Worm (Caenorhabditis elegans) whole organism, L1 larva: ENCODE data around the gene gst-7.

ENCODE experiments used
- ceh-82 ChIP-seq, 3 experiments: fragments of 150-350 bp in 1 of 3; sonication (generic microtip) in 2 of 3; optimal IDR thresholded peaks; 2 replicates each; lab custom pipeline; 2014 to 2017; ENCODE audit warnings: missing biosample characterization in 3 of 3, missing genetic modification characterization in 3 of 3
- ces-1 ChIP-seq: fragments of 150-350 bp; optimal IDR thresholded peaks from 2 replicates; lab custom pipeline; 2014; ENCODE audit warnings: missing biosample characterization, missing genetic modification reagents, missing genetic modification characterization
- egl-13 ChIP-seq: sonication (generic microtip); optimal IDR thresholded peaks from 2 replicates; lab custom pipeline; 2016; ENCODE audit warnings: missing genotype, missing genetic modification reagents, missing genetic modification characterization, missing compliant biosample characterization
- lsy-2 ChIP-seq, 2 experiments: fragments of 150-350 bp; optimal IDR thresholded peaks; 2 replicates each; lab custom pipeline; 2014; ENCODE audit warnings: missing biosample characterization in 2 of 2, missing genetic modification characterization in 2 of 2
- nhr-12 ChIP-seq: sonication (generic microtip); optimal IDR thresholded peaks from 2 replicates; lab custom pipeline; 2017; ENCODE audit warnings: missing biosample characterization, missing genetic modification characterization
- nhr-77 ChIP-seq: fragments of 150-350 bp; optimal IDR thresholded peaks from 2 replicates; lab custom pipeline; 2014; ENCODE audit warnings: missing biosample characterization, missing genetic modification characterization

DNA sequence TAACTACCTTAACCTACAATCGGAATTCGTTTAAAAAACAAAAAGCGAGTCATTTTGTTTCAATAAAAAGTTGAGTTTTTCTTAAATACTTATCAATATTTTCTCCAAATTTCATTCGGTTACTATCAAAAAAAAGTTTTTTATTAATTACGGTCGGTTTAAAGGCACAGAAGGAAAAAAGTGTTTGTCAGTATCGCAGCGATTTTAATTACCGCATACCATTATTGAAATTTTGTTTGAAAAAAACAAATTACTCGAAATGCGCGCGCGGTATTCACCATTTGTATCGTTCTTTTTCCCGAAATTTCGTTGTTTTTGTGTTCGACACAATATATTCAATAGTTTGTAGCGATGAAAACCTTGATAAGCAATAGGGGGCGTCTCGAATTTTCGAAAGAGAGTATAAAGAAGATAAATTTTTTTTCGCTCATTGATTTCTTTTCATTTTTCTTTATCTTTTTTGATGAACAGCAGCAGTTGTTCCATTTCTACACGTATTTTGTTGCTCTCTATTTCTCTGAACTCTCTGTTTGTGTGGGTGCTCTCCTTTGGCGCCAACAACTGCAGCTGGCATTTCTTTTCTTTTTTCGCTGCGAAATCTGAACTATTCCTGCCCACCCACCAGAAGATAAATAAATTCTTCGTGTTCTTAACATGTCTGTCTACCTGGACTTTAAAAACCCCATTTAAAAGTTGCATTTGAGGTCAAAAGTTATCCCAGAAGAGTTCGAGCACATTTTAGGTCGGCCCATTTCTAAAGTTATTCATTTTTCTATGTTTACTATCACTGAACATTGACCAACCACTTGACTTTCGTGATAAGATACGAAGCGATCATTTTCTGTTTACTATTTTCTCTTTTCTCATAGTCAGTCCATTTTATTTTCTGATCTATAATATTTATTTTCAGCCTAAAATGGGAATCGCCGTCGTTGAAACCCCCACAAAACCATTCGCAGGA lies 6.9 kb downstream of the gst-7 start, which contains the start of gene pgm-1:
- no peak for TF ChIP-seq nhr-77 (tag; lab: Kevin White, UChicago)
- peak; percentile 7 to 51 for TF ChIP-seq lsy-2 (tag; optimal IDR thresholded peaks at IDR 0.05; lab: Kevin White, UChicago)
- TF ChIP-seq egl-13 (tag; lab: Kevin White, UChicago), result no peak
- TF ChIP-seq nhr-12, result no peak
- no peak for TF ChIP-seq ces-1 (GFP tag; lab: Kevin White, UChicago)
- TF ChIP-seq ceh-82 (tag; optimal IDR thresholded peaks at IDR 0.05; lab: Kevin White, UChicago), result no peak
